Worm (Caenorhabditis elegans) whole organism, early embryonic: ENCODE results near the gene T09D3.9.

Source experiments
- B0310.2 ChIP-seq: sonication (generic microtip); optimal IDR thresholded peaks from 2 replicates; lab custom pipeline; 2016; ENCODE audit warnings: mild to moderate bottlenecking, missing genetic modification characterization, missing compliant biosample characterization
- ama-1 ChIP-seq: fragments of 150-350 bp; optimal IDR thresholded peaks from 2 replicates; lab custom pipeline; 2014
- flt-1 ChIP-seq: fragments of 200-800 bp; sonication (Bioruptor generic); IDR thresholded peaks from 2 replicates; pipeline ENCODE4 v1.3.6; 2022; ENCODE audit warnings: missing genetic modification characterization, missing compliant biosample characterization
- hmbx-1 ChIP-seq: sonication (generic microtip); optimal IDR thresholded peaks from 2 replicates; lab custom pipeline; 2016; ENCODE audit warnings: mild to moderate bottlenecking, missing genetic modification characterization, missing compliant biosample characterization
- pes-1 ChIP-seq: fragments of 200-800 bp; sonication (Bioruptor generic); IDR thresholded peaks from 2 replicates; pipeline ENCODE4 v1.3.6; 2022; ENCODE audit warnings: missing genetic modification reagents, missing genetic modification characterization, missing compliant biosample characterization
- tbx-11 ChIP-seq: fragments of 200-800 bp; sonication (Bioruptor generic); IDR thresholded peaks from 2 replicates; pipeline ENCODE4 v1.3.6; 2022; ENCODE audit warnings: missing genetic modification characterization, missing compliant biosample characterization
- tra-4 ChIP-seq: sonication (generic microtip); optimal IDR thresholded peaks from 2 replicates; lab custom pipeline; 2017; ENCODE audit warnings: missing genetic modification characterization, missing compliant biosample characterization

ce11 chrV:5358772-5359171 lies 9.9 kb downstream of the T09D3.9 start, which contains the start of gene nhr-216:
- TF ChIP-seq tra-4 (tag; lab: Kevin White, UChicago) (no peak), ama-1 (lab: Kevin White, UChicago) (no peak), flt-1 (GFP tag; lab: Robert Waterston, UW) (no peak), hmbx-1 (tag; lab: Kevin White, UChicago) (no peak), pes-1 (no peak), tbx-11 (GFP tag; lab: Robert Waterston, UW) (no peak), B0310.2 (tag; lab: Kevin White, UChicago) (no peak)
